Fruit fly (Drosophila melanogaster) whole organism, adult: ENCODE results near the gene cv-c.

Source experiments
- CG7101 ChIP-seq: fragments of 200-800 bp; sonication (Bioruptor generic); optimal IDR thresholded peaks from 2 replicates; lab custom pipeline; 2018; ENCODE audit warnings: missing biosample characterization, mild to moderate bottlenecking, missing genetic modification characterization, moderate library complexity
- cic ChIP-seq: fragments of 200-800 bp; sonication (Bioruptor generic); optimal IDR thresholded peaks from 2 replicates; lab custom pipeline; 2017; ENCODE audit warnings: missing biosample characterization, mild to moderate bottlenecking, missing genetic modification characterization, moderate library complexity

dm6 chr3R:14384502-14384901, 97.0 kb downstream of the cv-c start:
- no peak for TF ChIP-seq CG7101 (tag; lab: Kevin White, UChicago)
- no peak for TF ChIP-seq cic (GFP tag; lab: Kevin White, UChicago)
